Fruit fly (Drosophila melanogaster): ENCODE measurements around the gene Gp93.

Gp93 gene

dm6 chr3R:27919385-27919789, 29.1 kb upstream of the Gp93 start, which contains the start of gene Boh1 (continued):
- no peak for TF ChIP-seq mld (GFP tag; IDR thresholded peaks at IDR 0.05; ENCODE audit: partially characterized antibody)
- TF ChIP-seq Dll (GFP tag; IDR thresholded peaks at IDR 0.05; ENCODE audit: partially characterized antibody) = no peak
- no peak for TF ChIP-seq pan (optimal IDR thresholded peaks at IDR 0.05)
- no peak for TF ChIP-seq pan (GFP tag; optimal IDR thresholded peaks at IDR 0.05 in 1 of 2, IDR thresholded peaks at IDR 0.05 in 1 of 2)
- TF ChIP-seq her (GFP tag; optimal IDR thresholded peaks at IDR 0.05) = no peak
- TF ChIP-seq Fer2 (tag; optimal IDR thresholded peaks at IDR 0.05) = peak; percentile 32
- TF ChIP-seq CG6654 (GFP tag; optimal IDR thresholded peaks at IDR 0.05) = no peak
- TF ChIP-seq amos (GFP tag; IDR thresholded peaks at IDR 0.05; ENCODE audit: partially characterized antibody) = no peak
- TF ChIP-seq GATAe (GFP tag; conservative IDR thresholded peaks at IDR 0.05) = no peak
- no peak for TF ChIP-seq Lpt (GFP tag; optimal IDR thresholded peaks at IDR 0.05)
- TF ChIP-seq CG31224 (GFP tag; IDR thresholded peaks at IDR 0.05) = no peak
- peak; percentile 52 for TF ChIP-seq CG17385 (GFP tag; optimal IDR thresholded peaks at IDR 0.05)
- no peak for TF ChIP-seq Taf1 (GFP tag; IDR thresholded peaks at IDR 0.05)
- TF ChIP-seq jing (GFP tag; optimal IDR thresholded peaks at IDR 0.05) = no peak
- peak; percentile 65 for TF ChIP-seq trem (tag; optimal IDR thresholded peaks at IDR 0.05)
- no peak for TF ChIP-seq CG7271 (tag; optimal IDR thresholded peaks at IDR 0.05)
- TF ChIP-seq CG7987 (GFP tag; optimal IDR thresholded peaks at IDR 0.05) = no peak
- TF ChIP-seq CG3163 (GFP tag; optimal IDR thresholded peaks at IDR 0.05) = no peak
- TF ChIP-seq dimm (GFP tag; IDR thresholded peaks at IDR 0.05) = no peak
- TF ChIP-seq CG17612 (GFP tag; IDR thresholded peaks at IDR 0.05) = no peak
- no peak for TF ChIP-seq Poxn (GFP tag; IDR thresholded peaks at IDR 0.05)
- TF ChIP-seq MTF-1 (GFP tag; optimal IDR thresholded peaks at IDR 0.05; ENCODE audit: borderline replicate concordance) = no peak
- TF ChIP-seq Opbp (GFP tag; IDR thresholded peaks at IDR 0.05; ENCODE audit: partially characterized antibody) = no peak
- TF ChIP-seq tll (GFP tag; optimal IDR thresholded peaks at IDR 0.05) = no peak
- TF ChIP-seq h (optimal IDR thresholded peaks at IDR 0.05) = no peak
- no peak for TF ChIP-seq CG8290 (GFP tag; optimal IDR thresholded peaks at IDR 0.05)
- no peak for TF ChIP-seq CG8290 (tag; optimal IDR thresholded peaks at IDR 0.05)
- no peak for TF ChIP-seq CG5245 (GFP tag; optimal IDR thresholded peaks at IDR 0.05)
- TF ChIP-seq H15 (GFP tag; IDR thresholded peaks at IDR 0.05) = no peak
- peak; percentile 69 for TF ChIP-seq CG2712 (tag; optimal IDR thresholded peaks at IDR 0.05)
- TF ChIP-seq cas (GFP tag; IDR thresholded peaks at IDR 0.05) = no peak
- TF ChIP-seq CrebB (tag; optimal IDR thresholded peaks at IDR 0.05) = no peak
- peak; percentile 12 for TF ChIP-seq Hr3 (GFP tag; optimal IDR thresholded peaks at IDR 0.05)
- TF ChIP-seq twi (tag; optimal IDR thresholded peaks at IDR 0.05) = peak; percentile 8
- peak; percentile 61 for TF ChIP-seq CG12391 (tag; optimal IDR thresholded peaks at IDR 0.05)
- no peak for TF ChIP-seq CG1024 (GFP tag; IDR thresholded peaks at IDR 0.05)
- no peak for TF ChIP-seq sima (GFP tag; optimal IDR thresholded peaks at IDR 0.05)
- TF ChIP-seq slbo (GFP tag; IDR thresholded peaks at IDR 0.05) = peak; percentile 25; the same call in 1 of the 2 replicates
- TF ChIP-seq dati (GFP tag; IDR thresholded peaks at IDR 0.05) = no peak
- TF ChIP-seq CG8089 (GFP tag; optimal IDR thresholded peaks at IDR 0.05) = no peak
- no peak for TF ChIP-seq CG7745 (tag; optimal IDR thresholded peaks at IDR 0.05)
- no peak for TF ChIP-seq CG10543 (GFP tag; optimal IDR thresholded peaks at IDR 0.05)
- TF ChIP-seq CG34376 (GFP tag; optimal IDR thresholded peaks at IDR 0.05) = no peak
- TF ChIP-seq sisA (GFP tag; IDR thresholded peaks at IDR 0.05) = no peak
- no peak for TF ChIP-seq CG8359 (GFP tag; optimal IDR thresholded peaks at IDR 0.05; ENCODE audit: borderline replicate concordance)
- no peak for TF ChIP-seq eve (GFP tag; optimal IDR thresholded peaks at IDR 0.05)
- no peak for TF ChIP-seq CG9609 (GFP tag; optimal IDR thresholded peaks at IDR 0.05)
- TF ChIP-seq Sry-β (GFP tag; optimal IDR thresholded peaks at IDR 0.05) = peak; percentile 94
- no peak for TF ChIP-seq CG14667 (GFP tag; IDR thresholded peaks at IDR 0.05)
- TF ChIP-seq yki (optimal IDR thresholded peaks at IDR 0.05) = no peak
- peak; percentile 14 for TF ChIP-seq dmrt11E (tag; optimal IDR thresholded peaks at IDR 0.05)
- TF ChIP-seq fd3F (GFP tag; optimal IDR thresholded peaks at IDR 0.05) = peak; percentile 22
- no peak for TF ChIP-seq da (GFP tag; optimal IDR thresholded peaks at IDR 0.05)

Data from whole organism, embryonic.